Worm (Caenorhabditis elegans) whole organism, L3 larva: ENCODE results near the gene C10G8.8.

Experiments used
- R02D3.7 ChIP-seq: fragments of 150-350 bp; optimal IDR thresholded peaks from 2 replicates; lab custom pipeline; 2014; ENCODE audit warnings: missing biosample characterization, missing genetic modification characterization
- ceh-82 ChIP-seq: fragments of 150-350 bp; optimal IDR thresholded peaks from 2 replicates; lab custom pipeline; 2014; ENCODE audit warnings: missing biosample characterization, missing genetic modification characterization
- snpc-4 ChIP-seq: fragments of 150-350 bp; optimal IDR thresholded peaks from 2 replicates; lab custom pipeline; 2014; ENCODE audit warnings: missing biosample characterization, missing genetic modification characterization
- unc-39 ChIP-seq: sonication (generic microtip); optimal IDR thresholded peaks from 4 replicates; lab custom pipeline; 2017; ENCODE audit warnings: missing biosample characterization, missing genetic modification characterization
- unc-62 ChIP-seq: fragments of 150-350 bp; sonication (generic microtip); optimal IDR thresholded peaks from 4 replicates; lab custom pipeline; 2014; ENCODE audit warnings: missing biosample characterization, missing genetic modification reagents, missing genetic modification characterization

ce11 chrV:5364863-5365262 is 36.6 kb upstream of the C10G8.8 start, which contains the start of gene T09D3.8:
- TF ChIP-seq ceh-82 (no peak), R02D3.7 (tag; lab: Kevin White, UChicago) (no peak), unc-39 (tag; lab: Kevin White, UChicago) (no peak), unc-62 (no peak), snpc-4 (no peak)
